Worm (Caenorhabditis elegans) whole organism, mixed stage, embryonic: ENCODE measurements around the gene gphr-2.
A peak's percentile ranks its signal among the peaks of the same experiment; 100 is the strongest.

ENCODE experiments used
- M03D4.4 ChIP-seq: sonication (generic microtip); optimal IDR thresholded peaks from 2 replicates; lab custom pipeline; 2017; ENCODE audit warnings: mild to moderate bottlenecking, missing genetic modification characterization, missing compliant biosample characterization
- bed-3 ChIP-seq: fragments of 200-800 bp; sonication (Bioruptor generic); optimal IDR thresholded peaks from 3 replicates; lab custom pipeline; 2018; ENCODE audit warnings: mild to moderate bottlenecking, missing genetic modification characterization, moderate library complexity, missing compliant biosample characterization
- blmp-1 ChIP-seq: fragments of 150-350 bp; optimal IDR thresholded peaks from 2 replicates; lab custom pipeline; 2014; ENCODE audit warnings: missing biosample characterization, missing genetic modification characterization
- ceh-39 ChIP-seq: fragments of 150-350 bp; optimal IDR thresholded peaks from 2 replicates; lab custom pipeline; 2014; ENCODE audit warnings: missing biosample characterization, missing genetic modification characterization
- ceh-43 ChIP-seq: fragments of 200-800 bp; sonication (Bioruptor generic); optimal IDR thresholded peaks from 2 replicates; lab custom pipeline; 2018; ENCODE audit warnings: mild to moderate bottlenecking, missing genetic modification characterization, moderate library complexity, missing compliant biosample characterization
- ceh-83 ChIP-seq: fragments of 200-800 bp; sonication (Bioruptor generic); optimal IDR thresholded peaks from 2 replicates; lab custom pipeline; 2018; ENCODE audit warnings: mild to moderate bottlenecking, missing genetic modification characterization, missing compliant biosample characterization
- ces-1 ChIP-seq: fragments of 150-350 bp; optimal IDR thresholded peaks from 2 replicates; lab custom pipeline; 2014; ENCODE audit warnings: missing biosample characterization, missing genetic modification reagents, missing genetic modification characterization
- cnd-1 ChIP-seq: fragments of 200-800 bp; sonication (Bioruptor generic); optimal IDR thresholded peaks from 2 replicates; lab custom pipeline; 2018; ENCODE audit warnings: mild to moderate bottlenecking, missing genetic modification characterization, missing compliant biosample characterization
- drap-1 ChIP-seq: fragments of 200-800 bp; sonication (Bioruptor generic); optimal IDR thresholded peaks from 3 replicates; lab custom pipeline; 2018; ENCODE audit warnings: mild to moderate bottlenecking, missing genetic modification characterization, missing compliant biosample characterization
- elt-1 ChIP-seq: sonication (generic microtip); optimal IDR thresholded peaks from 2 replicates; lab custom pipeline; 2017; ENCODE audit warnings: missing genetic modification characterization, mild to moderate bottlenecking, missing compliant biosample characterization, antibody characterized with exemption, moderate library complexity, borderline replicate concordance; ENCODE audit not compliant: insufficient read depth
- elt-3 ChIP-seq: fragments of 150-350 bp; optimal IDR thresholded peaks from 2 replicates; lab custom pipeline; 2014; ENCODE audit warnings: missing biosample characterization, missing genetic modification characterization
- flh-1 ChIP-seq: fragments of 200-800 bp; sonication (Bioruptor generic); optimal IDR thresholded peaks from 2 replicates; lab custom pipeline; 2018; ENCODE audit warnings: mild to moderate bottlenecking, missing genetic modification characterization, moderate library complexity, missing compliant biosample characterization
- ham-2 ChIP-seq: fragments of 200-800 bp; sonication (Bioruptor generic); optimal IDR thresholded peaks from 2 replicates; lab custom pipeline; 2018; ENCODE audit warnings: mild to moderate bottlenecking, missing genetic modification characterization, missing compliant biosample characterization
- hlh-1 ChIP-seq: fragments of 150-350 bp; optimal IDR thresholded peaks from 2 replicates; lab custom pipeline; 2014; ENCODE audit warnings: missing biosample characterization, missing genetic modification reagents, missing genetic modification characterization
- lin-13 ChIP-seq: fragments of 150-350 bp; optimal IDR thresholded peaks from 2 replicates; lab custom pipeline; 2014; ENCODE audit warnings: missing biosample characterization, missing genetic modification characterization
- lin-32 ChIP-seq: fragments of 200-800 bp; sonication (Bioruptor generic); optimal IDR thresholded peaks from 2 replicates; lab custom pipeline; 2018; ENCODE audit warnings: mild to moderate bottlenecking, missing genetic modification characterization, missing compliant biosample characterization
- lsy-2 ChIP-seq: fragments of 150-350 bp; optimal IDR thresholded peaks from 2 replicates; lab custom pipeline; 2014; ENCODE audit warnings: missing biosample characterization, missing genetic modification characterization
- mab-5 ChIP-seq: fragments of 150-350 bp; optimal IDR thresholded peaks from 2 replicates; lab custom pipeline; 2014; ENCODE audit warnings: missing biosample characterization, missing genetic modification characterization
- mep-1 ChIP-seq: fragments of 150-350 bp; optimal IDR thresholded peaks from 2 replicates; lab custom pipeline; 2017; ENCODE audit warnings: missing biosample characterization, missing genetic modification reagents, missing genetic modification characterization, inconsistent platforms
- mls-2 ChIP-seq: sonication (generic microtip); optimal IDR thresholded peaks from 2 replicates; lab custom pipeline; 2016; ENCODE audit warnings: mild to moderate bottlenecking, missing genetic modification characterization, moderate library complexity, missing compliant biosample characterization
- nhr-12 ChIP-seq: fragments of 150-350 bp; optimal IDR thresholded peaks from 2 replicates; lab custom pipeline; 2014; ENCODE audit warnings: missing biosample characterization, missing genetic modification characterization
- nhr-2 ChIP-seq: fragments of 150-350 bp; optimal IDR thresholded peaks from 2 replicates; lab custom pipeline; 2014; ENCODE audit warnings: missing biosample characterization, missing genetic modification characterization
- nhr-237 ChIP-seq: fragments of 150-350 bp; optimal IDR thresholded peaks from 2 replicates; lab custom pipeline; 2014; ENCODE audit warnings: missing biosample characterization, missing genetic modification characterization
- nhr-28 ChIP-seq: fragments of 150-350 bp; optimal IDR thresholded peaks from 2 replicates; lab custom pipeline; 2014; ENCODE audit warnings: missing biosample characterization, missing genetic modification characterization
- nhr-76 ChIP-seq: sonication (generic microtip); optimal IDR thresholded peaks from 2 replicates; lab custom pipeline; 2017; ENCODE audit warnings: missing biosample characterization, missing genetic modification characterization
- pha-4 ChIP-seq: fragments of 150-350 bp; optimal IDR thresholded peaks from 2 replicates; lab custom pipeline; 2018; ENCODE audit warnings: missing biosample characterization, missing genetic modification reagents, missing genetic modification characterization
- sem-2 ChIP-seq: fragments of 200-800 bp; sonication (Bioruptor generic); optimal IDR thresholded peaks from 2 replicates; lab custom pipeline; 2018; ENCODE audit warnings: mild to moderate bottlenecking, missing genetic modification characterization, missing compliant biosample characterization
- snpc-4 ChIP-seq: fragments of 150-350 bp; optimal IDR thresholded peaks from 2 replicates; lab custom pipeline; 2014; ENCODE audit warnings: missing biosample characterization, missing genetic modification characterization
- sptf-1 ChIP-seq: sonication (generic microtip); optimal IDR thresholded peaks from 2 replicates; lab custom pipeline; 2017; ENCODE audit warnings: mild to moderate bottlenecking, missing genetic modification characterization, moderate library complexity, missing compliant biosample characterization
- tbx-8 ChIP-seq: fragments of 200-800 bp; sonication (Bioruptor generic); optimal IDR thresholded peaks from 2 replicates; lab custom pipeline; 2018; ENCODE audit warnings: mild to moderate bottlenecking, missing genetic modification characterization, moderate library complexity, missing compliant biosample characterization
- unc-120 ChIP-seq: sonication (generic microtip); optimal IDR thresholded peaks from 2 replicates; lab custom pipeline; 2017; ENCODE audit warnings: missing genetic modification characterization, missing compliant biosample characterization; ENCODE audit not compliant: poor library complexity, severe bottlenecking
- unc-39 ChIP-seq: fragments of 150-350 bp; optimal IDR thresholded peaks from 2 replicates; lab custom pipeline; 2014; ENCODE audit warnings: missing biosample characterization, missing genetic modification characterization
- unc-62 ChIP-seq: fragments of 150-350 bp; optimal IDR thresholded peaks from 2 replicates; lab custom pipeline; 2014; ENCODE audit warnings: missing biosample characterization, missing genetic modification reagents, missing genetic modification characterization
- zip-8 ChIP-seq: fragments of 150-350 bp; optimal IDR thresholded peaks from 2 replicates; lab custom pipeline; 2014; ENCODE audit warnings: missing biosample characterization, missing genetic modification characterization
- ztf-11 ChIP-seq: fragments of 150-350 bp; optimal IDR thresholded peaks from 2 replicates; lab custom pipeline; 2014; ENCODE audit warnings: missing biosample characterization, missing genetic modification characterization

Gene gphr-2

ce11 chrX:14309656-14310055, 2.1 kb upstream of the gphr-2 start:
- no peak for TF ChIP-seq tbx-8
- no peak for TF ChIP-seq unc-39 (tag; lab: Kevin White, UChicago)

- TF ChIP-seq lin-13 (tag; lab: Kevin White, UChicago) = no peak
- no peak for TF ChIP-seq elt-1 (tag; lab: Kevin White, UChicago)
- TF ChIP-seq cnd-1 (tag; lab: Kevin White, UChicago) = no peak
- no peak for TF ChIP-seq blmp-1
- TF ChIP-seq ham-2 (GFP tag; lab: Kevin White, UChicago) = no peak
- no peak for TF ChIP-seq nhr-28
- no peak for TF ChIP-seq lsy-2
- TF ChIP-seq mls-2 = no peak
- TF ChIP-seq unc-39 (tag; lab: Kevin White, UChicago) = no peak
- no peak for TF ChIP-seq nhr-12
- no peak for TF ChIP-seq sem-2 (GFP tag; lab: Kevin White, UChicago)
- TF ChIP-seq lin-32 (GFP tag; lab: Kevin White, UChicago) = no peak
- no peak for TF ChIP-seq unc-62 (GFP tag; lab: Kevin White, UChicago)
- no peak for TF ChIP-seq drap-1
- no peak for TF ChIP-seq flh-1
- TF ChIP-seq snpc-4 = no peak
- no peak for TF ChIP-seq ces-1 (GFP tag; lab: Kevin White, UChicago)
- TF ChIP-seq bed-3 (GFP tag; lab: Kevin White, UChicago) = no peak
- no peak for TF ChIP-seq hlh-1 (tag; lab: Kevin White, UChicago)
Measured at ce11 chrX:14303078-14303477, 4.5 kb downstream of the gphr-2 start, which contains the start of gene C11H1.5. TSS of gene C11H1.5 (minus strand) at chrX:14303178.

ce11 chrX:14297209-14297608, 10.4 kb downstream of the gphr-2 start:
- TF ChIP-seq ceh-83 (GFP tag; lab: Kevin White, UChicago) = no peak
- TF ChIP-seq mep-1 (tag; lab: Kevin White, UChicago) = peak; percentile 38
- peak; percentile 62 for TF ChIP-seq cnd-1 (tag; lab: Kevin White, UChicago)
- no peak for TF ChIP-seq elt-1 (tag; lab: Kevin White, UChicago)
- peak; percentile 76 for TF ChIP-seq ces-1 (GFP tag; lab: Kevin White, UChicago)
- peak; percentile 54 for TF ChIP-seq lsy-2
- peak; percentile 57 for TF ChIP-seq hlh-1 (tag; lab: Kevin White, UChicago)
- TF ChIP-seq drap-1 = peak; percentile 67
- TF ChIP-seq nhr-76 (tag; lab: Kevin White, UChicago) = no peak
- no peak for TF ChIP-seq sem-2 (GFP tag; lab: Kevin White, UChicago)
- no peak for TF ChIP-seq elt-3
- TF ChIP-seq lin-13 (tag; lab: Kevin White, UChicago) = peak; percentile 45
- no peak for TF ChIP-seq nhr-12
- no peak for TF ChIP-seq bed-3 (GFP tag; lab: Kevin White, UChicago)
- TF ChIP-seq pha-4 = peak; percentile 37
- TF ChIP-seq mls-2 = peak; percentile 81
- TF ChIP-seq mab-5 = no peak
- TF ChIP-seq ceh-39 (tag; lab: Kevin White, UChicago) = peak; percentile 99
- TF ChIP-seq nhr-28 = no peak
- no peak for TF ChIP-seq M03D4.4 (tag; lab: Kevin White, UChicago)
- no peak for TF ChIP-seq zip-8 (tag; lab: Kevin White, UChicago)
- peak; percentile 6 for TF ChIP-seq ham-2 (GFP tag; lab: Kevin White, UChicago)
- no peak for TF ChIP-seq ztf-11 (tag; lab: Kevin White, UChicago)
- peak; percentile 20 for TF ChIP-seq ceh-43
- TF ChIP-seq flh-1 = no peak
- TF ChIP-seq unc-120 (tag; lab: Kevin White, UChicago) = peak; percentile 70
- TF ChIP-seq blmp-1 = no peak
- TF ChIP-seq snpc-4 = no peak
- peak; percentile 22 for TF ChIP-seq nhr-237 (tag; lab: Kevin White, UChicago)
- no peak for TF ChIP-seq unc-39 (tag; lab: Kevin White, UChicago)
- peak; percentile 22 for TF ChIP-seq sptf-1 (tag; lab: Kevin White, UChicago)
- peak; percentile 56 for TF ChIP-seq unc-62 (GFP tag; lab: Kevin White, UChicago)
- TF ChIP-seq nhr-2 (tag; lab: Kevin White, UChicago) = no peak
- TF ChIP-seq lin-32 (GFP tag; lab: Kevin White, UChicago) = no peak
- no peak for TF ChIP-seq tbx-8

- TF ChIP-seq lin-32 (GFP tag; lab: Kevin White, UChicago) = no peak
- TF ChIP-seq elt-3 = no peak
- TF ChIP-seq nhr-76 (tag; lab: Kevin White, UChicago) = no peak
- no peak for TF ChIP-seq blmp-1
- no peak for TF ChIP-seq nhr-2 (tag; lab: Kevin White, UChicago)
- TF ChIP-seq drap-1 = no peak
- TF ChIP-seq cnd-1 (tag; lab: Kevin White, UChicago) = no peak
- TF ChIP-seq ceh-43 = no peak
- TF ChIP-seq mep-1 (tag; lab: Kevin White, UChicago) = no peak
- TF ChIP-seq unc-39 (tag; lab: Kevin White, UChicago) = no peak
Measured at ce11 chrX:14296559-14296958, 11.0 kb downstream of the gphr-2 start, which contains the start of gene madd-3. TSS of gene madd-3 (minus strand) at chrX:14296659.
